Worm (Caenorhabditis elegans): ENCODE measurements around the gene F58G6.7.

Gene F58G6.7

ce11 chrIV:9632094-9632493 is 22.0 kb upstream of the F58G6.7 start:
- no peak for TF ChIP-seq unc-62 (GFP tag; optimal IDR thresholded peaks at IDR 0.05)

ce11 chrIV:9632966-9633494 is 21.1 kb upstream of the F58G6.7 start:
- no peak for TF ChIP-seq unc-62 (GFP tag; optimal IDR thresholded peaks at IDR 0.05)

- TF ChIP-seq unc-62 (GFP tag; optimal IDR thresholded peaks at IDR 0.05) = no peak
These were observed 20.2 kb upstream of the F58G6.7 start for ce11 chrIV:9633889-9634288.

- TF ChIP-seq unc-62 (GFP tag; optimal IDR thresholded peaks at IDR 0.05) = no peak
These were observed 19.3 kb upstream of the F58G6.7 start, which contains the start of gene mca-1 for ce11 chrIV:9634848-9635247. mca-1 (minus strand) TSS chrIV:9634948.

- no peak for TF ChIP-seq unc-62 (GFP tag; optimal IDR thresholded peaks at IDR 0.05)
These were observed 12.2 kb upstream of the F58G6.7 start, which contains the start of gene del-2 for ce11 chrIV:9641925-9642324. del-2 (minus strand) TSS chrIV:9642025.

- TF ChIP-seq unc-62 (GFP tag; optimal IDR thresholded peaks at IDR 0.05) = no peak
These were observed 10.9 kb upstream of the F58G6.7 start, which contains the start of gene degl-2 for ce11 chrIV:9643188-9643587. degl-2 (plus strand) TSS chrIV:9643488.

- no peak for TF ChIP-seq unc-62 (GFP tag; optimal IDR thresholded peaks at IDR 0.05)
These were observed 6.2 kb upstream of the F58G6.7 start, which contains the start of gene amph-1 for ce11 chrIV:9647789-9648361. amph-1 (minus strand) TSS chrIV:9647873.

ce11 chrIV:9648682-9649081 is 5.4 kb upstream of the F58G6.7 start, which contains the start of gene srm-3:
srm-3 (plus strand) TSS chrIV:9648982.
- no peak for TF ChIP-seq unc-62 (GFP tag; optimal IDR thresholded peaks at IDR 0.05)

ce11 chrIV:9651234-9651633 is 2.9 kb upstream of the F58G6.7 start, which contains the start of gene chca-1:
chca-1 (plus strand) TSS chrIV:9651394.
- no peak for TF ChIP-seq unc-62 (GFP tag; optimal IDR thresholded peaks at IDR 0.05)

ce11 chrIV:9653184-9653583 is 933 bp upstream of the F58G6.7 start, which contains the start of gene F58G6.3:
F58G6.3 (plus strand) TSS chrIV:9653535.
- TF ChIP-seq unc-62 (GFP tag; optimal IDR thresholded peaks at IDR 0.05) = no peak

- TF ChIP-seq unc-62 (GFP tag; optimal IDR thresholded peaks at IDR 0.05) = no peak
These were observed 1.4 kb downstream of the F58G6.7 start for ce11 chrIV:9655556-9655955.

- TF ChIP-seq unc-62 (GFP tag; optimal IDR thresholded peaks at IDR 0.05) = no peak
These were observed 3.6 kb downstream of the F58G6.7 start, which contains the start of gene acc-1 for ce11 chrIV:9657753-9658152. acc-1 (plus strand) TSS chrIV:9658053.

- no peak for TF ChIP-seq unc-62 (GFP tag; optimal IDR thresholded peaks at IDR 0.05)
These were observed 5.9 kb downstream of the F58G6.7 start for ce11 chrIV:9659999-9660398.

- TF ChIP-seq unc-62 (GFP tag; optimal IDR thresholded peaks at IDR 0.05) = no peak
These were observed 13.0 kb downstream of the F58G6.7 start for ce11 chrIV:9667084-9667483.

- TF ChIP-seq unc-62 (GFP tag; optimal IDR thresholded peaks at IDR 0.05) = no peak
These were observed 14.1 kb downstream of the F58G6.7 start for ce11 chrIV:9668103-9668672.

ce11 chrIV:9669969-9670368 is 15.9 kb downstream of the F58G6.7 start:
- no peak for TF ChIP-seq unc-62 (GFP tag; optimal IDR thresholded peaks at IDR 0.05)

All from whole organism, dauer.